Worm (Caenorhabditis elegans): ENCODE results near the gene F52D10.2.

F52D10.2 gene

DNA sequence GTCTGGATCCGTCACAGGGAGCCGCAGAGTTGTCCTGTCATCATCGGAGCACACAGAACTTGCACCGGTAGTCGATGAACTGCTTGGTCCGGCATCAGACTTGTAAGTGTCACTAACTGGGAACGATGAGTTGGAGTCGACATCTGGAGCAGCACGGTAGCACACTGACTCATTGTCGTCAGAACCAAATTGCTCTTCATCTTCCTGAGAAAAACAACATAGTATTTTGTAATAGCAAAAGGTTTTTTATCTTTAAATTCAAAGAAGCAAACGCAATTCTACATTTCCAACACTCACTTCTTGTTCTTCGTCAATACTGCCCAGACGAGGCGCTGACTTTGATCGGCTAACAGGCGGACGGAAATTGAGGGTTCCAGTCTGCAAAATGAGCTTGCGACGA is 975 bp downstream of the F52D10.2 start:
- TF ChIP-seq efl-1 (optimal IDR thresholded peaks at IDR 0.05) (no peak), efl-1 (GFP tag; optimal IDR thresholded peaks at IDR 0.05 in 1 of 2) (peak in 1 of 2 experiments; percentile 91), nhr-47 (tag; optimal IDR thresholded peaks at IDR 0.05) (no peak), nhr-85 (tag) (no peak), fkh-8 (tag; optimal IDR thresholded peaks at IDR 0.05) (no peak)

DNA sequence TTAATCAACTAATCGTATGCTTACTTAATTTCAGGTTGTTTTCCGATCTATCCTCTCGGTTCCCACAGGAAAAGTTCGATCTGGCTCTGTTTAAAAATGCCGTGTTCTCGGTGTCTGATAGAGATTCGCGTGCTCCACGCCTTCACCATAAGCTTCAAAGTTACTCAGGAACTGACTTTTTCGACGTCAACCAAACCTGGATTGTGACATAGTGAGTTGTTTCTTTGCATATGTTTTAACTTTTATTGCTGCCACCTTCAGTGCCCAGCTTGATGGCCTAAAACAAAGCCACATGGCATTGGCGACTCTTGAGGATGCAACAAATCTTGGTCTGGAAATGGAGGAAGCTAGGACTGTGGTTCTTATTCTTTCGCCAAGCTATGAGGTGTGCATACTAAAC is 5.6 kb downstream of the F52D10.2 start:
- TF ChIP-seq nhr-237 (tag; optimal IDR thresholded peaks at IDR 0.05) (no peak), dsc-1 (tag; optimal IDR thresholded peaks at IDR 0.05) (peak; percentile 69)

- TF ChIP-seq sptf-1 (tag; optimal IDR thresholded peaks at IDR 0.05) (no peak), nhr-12 (tag; optimal IDR thresholded peaks at IDR 0.05) (no peak), nhr-20 (tag; optimal IDR thresholded peaks at IDR 0.05) (no peak), C16A3.4 (tag; optimal IDR thresholded peaks at IDR 0.05) (no peak), Y116A8C.19 (tag; optimal IDR thresholded peaks at IDR 0.05; ENCODE audit: borderline replicate concordance) (no peak), ceh-90 (tag; optimal IDR thresholded peaks at IDR 0.05) (no peak), nhr-84 (tag; optimal IDR thresholded peaks at IDR 0.05) (no peak), nhr-47 (tag; optimal IDR thresholded peaks at IDR 0.05) (no peak)
Measured at ce11 chrX:11585375-11585774, 6.1 kb downstream of the F52D10.2 start, which contains the start of gene abts-2. Gene abts-2, plus strand, starts transcription at chrX:11585675.

- TF ChIP-seq ceh-8 (GFP tag; optimal IDR thresholded peaks at IDR 0.05) (no peak), lin-14 (GFP tag; optimal IDR thresholded peaks at IDR 0.05) (peak; percentile 78), efl-1 (optimal IDR thresholded peaks at IDR 0.05) (no peak), efl-1 (GFP tag; optimal IDR thresholded peaks at IDR 0.05 in 1 of 2) (peak in 1 of 2 experiments; percentile 49), hlh-17 (GFP tag; optimal IDR thresholded peaks at IDR 0.05; ENCODE audit: borderline replicate concordance) (no peak), rnt-1 (tag; optimal IDR thresholded peaks at IDR 0.05) (no peak), mab-9 (GFP tag; IDR thresholded peaks at IDR 0.05) (0 out of 2 replicates have a peak, but pooled peaks have one; percentile 19), ceh-82 (tag; optimal IDR thresholded peaks at IDR 0.05) (peak in 1 of 3 experiments; percentile 17)
Measured at ce11 chrX:11576429-11577088, 15.0 kb downstream of the F52D10.2 start.

ce11 chrX:11574167-11574566 is 17.4 kb downstream of the F52D10.2 start:
- peak; percentile 67 for TF ChIP-seq lin-14 (GFP tag; optimal IDR thresholded peaks at IDR 0.05)
- TF ChIP-seq ets-5 (GFP tag; IDR thresholded peaks at IDR 0.05) = no peak
- TF ChIP-seq rnt-1 (tag; optimal IDR thresholded peaks at IDR 0.05) = peak; percentile 44

DNA sequence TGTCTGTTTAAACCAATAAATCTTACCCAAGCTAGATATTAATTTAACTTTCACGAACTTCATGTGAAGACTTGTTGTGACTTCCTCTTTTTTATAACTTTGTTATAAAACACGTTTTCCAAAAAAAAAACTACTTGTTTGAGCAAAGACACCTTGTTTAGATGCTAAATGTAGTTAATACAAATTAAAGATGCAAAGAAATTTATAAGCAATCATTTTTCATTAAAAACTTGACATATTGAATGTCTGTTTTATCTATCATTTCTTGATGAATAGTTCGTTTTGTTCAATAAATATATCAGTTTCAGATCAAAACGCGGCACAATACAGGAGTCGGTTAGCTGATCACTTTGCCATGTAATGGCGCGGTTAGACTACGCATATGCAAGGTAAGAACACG is 19.3 kb downstream of the F52D10.2 start, which contains the start of gene frm-3:
TSS of gene frm-3 (plus strand) at position 301 of the 400 bp plus-strand sequence.
- no peak for TF ChIP-seq unc-30 (tag; optimal IDR thresholded peaks at IDR 0.05)
- TF ChIP-seq pax-3 (tag; optimal IDR thresholded peaks at IDR 0.05) = no peak
- TF ChIP-seq C34B4.2 (tag; optimal IDR thresholded peaks at IDR 0.05) = no peak
- TF ChIP-seq xbp-1 (tag; optimal IDR thresholded peaks at IDR 0.05) = no peak

DNA sequence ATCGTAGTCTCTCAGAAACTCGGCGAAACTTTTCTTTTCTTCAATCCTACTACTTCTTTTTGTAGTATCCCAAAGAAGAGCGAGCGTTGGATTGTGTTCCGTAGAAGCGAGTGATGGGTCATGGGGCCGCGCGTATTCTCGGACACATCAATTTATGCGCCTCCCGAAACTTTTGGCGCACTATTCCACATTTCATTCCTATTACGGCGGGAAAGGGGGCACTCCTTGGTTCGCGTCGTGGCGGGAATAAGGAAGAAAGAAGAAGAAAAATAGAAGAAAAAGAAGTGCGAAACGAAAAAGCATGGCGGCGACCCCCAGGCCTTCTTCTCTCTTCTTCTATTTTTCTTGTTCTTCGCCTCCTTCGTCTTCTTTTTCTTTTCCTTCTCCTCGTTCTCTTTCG is 19.8 kb downstream of the F52D10.2 start:
- TF ChIP-seq nhr-71 (tag; optimal IDR thresholded peaks at IDR 0.05) (no peak), unc-98 (GFP tag; IDR thresholded peaks at IDR 0.05) (no peak), lin-13 (GFP tag; optimal IDR thresholded peaks at IDR 0.05) (no peak), aly-2 (tag; optimal IDR thresholded peaks at IDR 0.05) (no peak), unc-130 (tag; optimal IDR thresholded peaks at IDR 0.05) (no peak), nhr-28 (tag; optimal IDR thresholded peaks at IDR 0.05) (no peak), lsy-2 (tag; optimal IDR thresholded peaks at IDR 0.05) (no peak), efl-3 (GFP tag; optimal IDR thresholded peaks at IDR 0.05) (no peak), isw-1 (GFP tag; IDR thresholded peaks at IDR 0.05) (peak; percentile 9; the same call in 1 of the 2 replicates), ceh-8 (GFP tag; optimal IDR thresholded peaks at IDR 0.05) (no peak), ztf-4 (tag; optimal IDR thresholded peaks at IDR 0.05) (no peak), ama-1 (optimal IDR thresholded peaks at IDR 0.05) (no peak), nhr-19 (GFP tag; conservative IDR thresholded peaks at IDR 0.05) (no peak), egl-27 (tag; optimal IDR thresholded peaks at IDR 0.05) (no peak), fkh-10 (GFP tag; optimal IDR thresholded peaks at IDR 0.05) (peak; percentile 19), C04F5.9 (tag; optimal IDR thresholded peaks at IDR 0.05) (no peak), swsn-7 (tag; optimal IDR thresholded peaks at IDR 0.05) (no peak), xbp-1 (tag; optimal IDR thresholded peaks at IDR 0.05) (no peak), lin-14 (GFP tag; optimal IDR thresholded peaks at IDR 0.05) (peak; percentile 80), nhr-47 (tag; optimal IDR thresholded peaks at IDR 0.05) (no peak), C34B4.2 (tag; optimal IDR thresholded peaks at IDR 0.05) (no peak)
